Worm (Caenorhabditis elegans) whole organism, L3 larva: ENCODE results near the gene srg-50.

Experiments used
- ama-1 ChIP-seq: fragments of 150-350 bp; optimal IDR thresholded peaks from 2 replicates; lab custom pipeline; 2018
- egl-27 ChIP-seq: sonication (generic microtip); optimal IDR thresholded peaks from 4 replicates; lab custom pipeline; 2017; ENCODE audit warnings: missing biosample characterization, missing genetic modification reagents, missing genetic modification characterization
- elt-2 ChIP-seq: sonication (generic microtip); optimal IDR thresholded peaks from 2 replicates; lab custom pipeline; 2016; ENCODE audit warnings: missing genetic modification reagents, mild to moderate bottlenecking, missing genetic modification characterization, missing compliant biosample characterization
- eor-1 ChIP-seq, 2 experiments: fragments of 150-350 bp; optimal IDR thresholded peaks; 2 replicates each; lab custom pipeline; 2014 to 2018; ENCODE audit warnings: missing biosample characterization in 2 of 2, missing genetic modification characterization in 2 of 2
- nfya-1 ChIP-seq: sonication (generic microtip); optimal IDR thresholded peaks from 2 replicates; lab custom pipeline; 2017; ENCODE audit warnings: missing genetic modification characterization, mild to moderate bottlenecking, missing compliant biosample characterization, antibody characterized with exemption, moderate library complexity; ENCODE audit not compliant: insufficient read depth
- nhr-23 ChIP-seq: fragments of 150-350 bp; optimal IDR thresholded peaks from 2 replicates; lab custom pipeline; 2014; ENCODE audit warnings: missing biosample characterization, missing genetic modification reagents, missing genetic modification characterization
- nhr-237 ChIP-seq: fragments of 150-350 bp; optimal IDR thresholded peaks from 2 replicates; lab custom pipeline; 2014; ENCODE audit warnings: missing biosample characterization, missing genetic modification characterization
- nhr-43 ChIP-seq: sonication (generic microtip); optimal IDR thresholded peaks from 2 replicates; lab custom pipeline; 2016; ENCODE audit warnings: mild to moderate bottlenecking, missing genetic modification characterization, missing compliant biosample characterization; ENCODE audit not compliant: poor library complexity, severe bottlenecking
- nhr-76 ChIP-seq: fragments of 150-350 bp; sonication (generic microtip); optimal IDR thresholded peaks from 5 replicates; lab custom pipeline; 2014; ENCODE audit warnings: missing biosample characterization, missing genetic modification characterization
- snpc-4 ChIP-seq: fragments of 150-350 bp; optimal IDR thresholded peaks from 2 replicates; lab custom pipeline; 2014; ENCODE audit warnings: missing biosample characterization, missing genetic modification characterization
- unc-39 ChIP-seq: sonication (generic microtip); optimal IDR thresholded peaks from 4 replicates; lab custom pipeline; 2017; ENCODE audit warnings: missing biosample characterization, missing genetic modification characterization
- unc-62 ChIP-seq: fragments of 150-350 bp; sonication (generic microtip); optimal IDR thresholded peaks from 4 replicates; lab custom pipeline; 2014; ENCODE audit warnings: missing biosample characterization, missing genetic modification reagents, missing genetic modification characterization

ce11 chrIV:7099377-7099776 lies 24.4 kb upstream of the srg-50 start:
- TF ChIP-seq nhr-43 (tag; lab: Kevin White, UChicago) = no peak
- no peak for TF ChIP-seq ama-1 (lab: Kevin White, UChicago)
- no peak for TF ChIP-seq egl-27 (tag; lab: Kevin White, UChicago)
- TF ChIP-seq eor-1 (tag; optimal IDR thresholded peaks at IDR 0.05; lab: Kevin White, UChicago) = no peak
- TF ChIP-seq snpc-4 (tag; lab: Kevin White, UChicago) = no peak
- peak; percentile 6 for TF ChIP-seq nfya-1 (tag; lab: Kevin White, UChicago)
- no peak for TF ChIP-seq nhr-237 (tag; lab: Kevin White, UChicago)
- TF ChIP-seq nhr-23 = no peak
- no peak for TF ChIP-seq unc-62 (GFP tag; lab: Kevin White, UChicago)
- TF ChIP-seq elt-2 = no peak
- TF ChIP-seq unc-39 (tag; lab: Kevin White, UChicago) = no peak
- no peak for TF ChIP-seq nhr-76
